Fruit fly (Drosophila melanogaster) whole organism, embryonic: ENCODE data around the gene ec.

Source experiments
- Aef1 ChIP-seq: fragments of 200-800 bp; sonication (Bioruptor generic); IDR thresholded peaks from 3 replicates; pipeline ENCODE4 v1.3.6; 2022; ENCODE audit warnings: missing biosample characterization, missing genetic modification characterization
- CG10209 ChIP-seq: fragments of 200-800 bp; sonication (Bioruptor generic); optimal IDR thresholded peaks from 3 replicates; lab custom pipeline; 2017; ENCODE audit warnings: missing biosample characterization, mild to moderate bottlenecking, missing genetic modification characterization, missing genetic modification reagents
- CG12659 ChIP-seq: fragments of 200-800 bp; sonication (Bioruptor generic); optimal IDR thresholded peaks from 3 replicates; lab custom pipeline; 2017; ENCODE audit warnings: mild to moderate bottlenecking, missing biosample characterization, missing genetic modification reagents, missing genetic modification characterization
- CG1602 ChIP-seq: fragments of 200-800 bp; sonication (Bioruptor generic); optimal IDR thresholded peaks from 3 replicates; lab custom pipeline; 2016; ENCODE audit warnings: missing biosample characterization, missing genetic modification characterization
- CG31388 ChIP-seq: fragments of 200-800 bp; sonication (Bioruptor generic); optimal IDR thresholded peaks from 2 replicates; lab custom pipeline; 2016; ENCODE audit warnings: missing biosample characterization, missing genetic modification characterization
- CG3995 ChIP-seq: fragments of 200-800 bp; sonication (Bioruptor generic); optimal IDR thresholded peaks from 3 replicates; lab custom pipeline; 2016; ENCODE audit warnings: missing biosample characterization, missing genetic modification characterization
- CG6765 ChIP-seq: fragments of 200-800 bp; sonication (Bioruptor generic); optimal IDR thresholded peaks from 3 replicates; lab custom pipeline; 2017; ENCODE audit warnings: missing biosample characterization, mild to moderate bottlenecking, missing genetic modification characterization
- CG7928 ChIP-seq: fragments of 200-800 bp; sonication (Bioruptor generic); optimal IDR thresholded peaks from 2 replicates; lab custom pipeline; 2017; ENCODE audit warnings: missing biosample characterization, mild to moderate bottlenecking, missing genetic modification characterization
- CHES-1-like ChIP-seq: fragments of 200-800 bp; sonication (Bioruptor generic); optimal IDR thresholded peaks from 2 replicates; lab custom pipeline; 2016; ENCODE audit warnings: missing biosample characterization, missing genetic modification characterization
- Gug ChIP-seq: fragments of 200-800 bp; sonication (Bioruptor generic); IDR thresholded peaks from 4 replicates; pipeline ENCODE4 v1.3.6; 2022; ENCODE audit warnings: missing biosample characterization, missing genetic modification characterization
- Hr39 ChIP-seq: fragments of >200 bp; optimal IDR thresholded peaks from 2 replicates; lab custom pipeline; 2017
- bsh ChIP-seq, 2 experiments: fragments of 200-800 bp; sonication (Bioruptor generic); optimal IDR thresholded peaks; 2 replicates each; lab custom pipeline; 2017 to 2018; ENCODE audit warnings: mild to moderate bottlenecking in 2 of 2, missing biosample characterization in 2 of 2, missing genetic modification characterization in 2 of 2, moderate library complexity in 1 of 2
- caup ChIP-seq: fragments of 200-800 bp; sonication (Bioruptor generic); optimal IDR thresholded peaks from 3 replicates; lab custom pipeline; 2017; ENCODE audit warnings: missing biosample characterization, mild to moderate bottlenecking, missing genetic modification characterization, moderate library complexity; ENCODE audit not compliant: severe bottlenecking
- dmrt11E ChIP-seq: fragments of 200-800 bp; sonication (Bioruptor generic); optimal IDR thresholded peaks from 3 replicates; lab custom pipeline; 2018; ENCODE audit warnings: missing biosample characterization, mild to moderate bottlenecking, missing genetic modification characterization, moderate library complexity

DNA sequence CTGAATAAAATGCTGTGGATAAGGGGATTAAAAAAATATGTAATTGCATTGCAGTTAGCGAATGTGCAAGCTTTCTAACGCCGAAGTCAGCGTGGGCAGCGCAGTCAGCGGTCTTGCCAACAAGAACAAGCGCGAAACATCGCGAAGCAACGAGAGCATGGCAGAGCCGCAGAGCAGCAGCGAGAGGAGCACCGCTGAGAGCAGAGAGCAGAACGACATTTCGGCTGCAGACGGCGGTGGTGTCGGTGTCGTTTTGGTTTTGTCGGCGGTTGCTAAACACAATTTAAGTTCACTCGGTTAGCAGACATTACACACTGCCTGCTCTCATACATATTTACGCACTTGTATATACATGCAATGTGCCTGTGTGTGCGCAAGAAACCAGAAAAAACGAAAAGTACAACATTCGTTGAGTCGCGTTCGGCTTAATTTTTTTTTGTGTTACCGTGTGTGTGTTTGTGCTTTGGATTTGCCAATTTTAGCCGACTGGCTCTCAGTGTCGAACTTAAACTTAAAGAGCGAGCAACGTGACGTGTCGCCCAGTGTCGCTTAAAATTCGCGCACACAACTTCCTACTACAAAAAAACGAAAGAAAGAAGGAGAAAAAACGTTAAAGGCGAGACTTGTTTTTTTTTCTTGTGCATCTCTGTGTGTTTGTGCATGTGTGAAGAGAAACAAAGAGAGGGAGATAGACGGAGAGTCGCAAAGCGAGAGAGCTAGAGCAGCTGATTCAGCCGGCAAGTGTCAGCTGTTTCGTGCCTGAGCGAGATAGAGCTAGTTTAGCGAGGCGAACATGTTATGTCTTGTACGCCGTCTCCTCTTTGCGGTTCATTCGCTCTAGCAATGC lies 35.5 kb upstream of the ec start:
- TF ChIP-seq CG10209 (GFP tag; lab: Kevin White, UChicago) (no peak), CG7928 (GFP tag; lab: Kevin White, UChicago) (no peak), bsh (GFP tag; optimal IDR thresholded peaks at IDR 0.05; lab: Kevin White, UChicago) (peak in 1 of 2 experiments; percentile 92), Hr39 (lab: Kevin White, UChicago) (no peak), CHES-1-like (GFP tag; lab: Kevin White, UChicago) (no peak), CG1602 (GFP tag; lab: Kevin White, UChicago) (no peak), CG12659 (no peak), caup (peak; percentile 26), Aef1 (GFP tag; lab: Robert Waterston, UW) (no peak), Gug (GFP tag; lab: Robert Waterston, UW) (no peak), CG6765 (GFP tag; lab: Kevin White, UChicago) (no peak), dmrt11E (tag; lab: Kevin White, UChicago) (no peak), CG31388 (GFP tag; lab: Kevin White, UChicago) (no peak), CG3995 (GFP tag; lab: Kevin White, UChicago) (no peak)
